Worm (Caenorhabditis elegans) whole organism, midembryonic: Measurements from ENCODE around the gene C15C8.6.

Source experiments
- T22C8.4 ChIP-seq: fragments of 200-800 bp; sonication (Bioruptor generic); IDR thresholded peaks from 2 replicates; pipeline ENCODE4 v1.3.6; 2022; ENCODE audit warnings: missing genetic modification characterization, missing compliant biosample characterization
- cog-1 ChIP-seq: sonication (generic microtip); optimal IDR thresholded peaks from 2 replicates; lab custom pipeline; 2016; ENCODE audit warnings: missing genetic modification characterization, missing compliant biosample characterization
- flt-1 ChIP-seq: fragments of 200-800 bp; sonication (Bioruptor generic); IDR thresholded peaks from 2 replicates; pipeline ENCODE4 v1.3.6; 2022; ENCODE audit warnings: missing genetic modification characterization, missing compliant biosample characterization
- med-1 ChIP-seq: sonication (generic microtip); optimal IDR thresholded peaks from 2 replicates; lab custom pipeline; 2017; ENCODE audit warnings: missing genetic modification characterization, mild to moderate bottlenecking, missing compliant biosample characterization, antibody characterized with exemption, missing genetic modification reagents; ENCODE audit not compliant: insufficient read depth
- ztf-29 ChIP-seq: fragments of 200-800 bp; sonication (Bioruptor generic); IDR thresholded peaks from 2 replicates; pipeline ENCODE4 v1.3.6; 2022; ENCODE audit warnings: missing genetic modification reagents, missing genetic modification characterization, missing compliant biosample characterization

ce11 chrV:12704077-12704476, 47.3 kb downstream of the C15C8.6 start, which contains the start of gene R11D1.1:
- TF ChIP-seq flt-1: no peak
- no peak for TF ChIP-seq med-1 (GFP tag; lab: Kevin White, UChicago)
- no peak for TF ChIP-seq cog-1 (tag; lab: Kevin White, UChicago)
- no peak for TF ChIP-seq ztf-29 (GFP tag; lab: Robert Waterston, UW)
- no peak for TF ChIP-seq T22C8.4 (GFP tag; lab: Robert Waterston, UW)
